Fruit fly (Drosophila melanogaster): ENCODE data around the gene Irp-1A.
A peak's percentile ranks its signal among the peaks of the same experiment; 100 is the strongest.

Irp-1A gene

DNA sequence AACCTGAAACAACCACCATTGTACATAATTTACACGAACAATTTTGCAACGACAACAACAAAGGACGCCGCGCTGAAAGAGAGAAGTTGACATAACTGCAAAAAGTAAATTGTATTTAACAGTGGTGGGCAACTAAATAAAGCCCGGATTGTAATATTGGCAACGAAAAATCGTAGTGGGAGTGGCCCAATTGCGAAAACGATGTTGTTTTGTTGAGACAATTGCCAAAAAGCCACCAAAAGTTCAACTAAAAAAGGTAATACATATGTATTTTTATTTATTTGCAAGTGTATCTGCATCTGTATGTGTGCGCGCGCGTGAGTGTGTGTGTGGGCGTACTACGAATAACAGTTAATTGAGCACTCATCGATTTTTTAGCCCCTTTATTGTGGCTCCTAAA, 26.7 kb upstream of the Irp-1A start (continued):
- peak; percentile 49; the same call in 1 of the 2 replicates for TF ChIP-seq onecut (GFP tag; IDR thresholded peaks at IDR 0.05)
- TF ChIP-seq CG8388 (GFP tag; optimal IDR thresholded peaks at IDR 0.05), result no peak
- no peak for TF ChIP-seq CG17359 (tag; optimal IDR thresholded peaks at IDR 0.05)
- TF ChIP-seq unpg (GFP tag; optimal IDR thresholded peaks at IDR 0.05), result peak; percentile 2
- no peak for TF ChIP-seq CkIIα-i1 (GFP tag; IDR thresholded peaks at IDR 0.05)
- TF ChIP-seq CG31388 (GFP tag; optimal IDR thresholded peaks at IDR 0.05), result no peak
- no peak for TF ChIP-seq GATAe (GFP tag; conservative IDR thresholded peaks at IDR 0.05)
- no peak for TF ChIP-seq Doc2 (GFP tag; IDR thresholded peaks at IDR 0.05)
- TF ChIP-seq org-1 (GFP tag; optimal IDR thresholded peaks at IDR 0.05), result no peak
- TF ChIP-seq sqz (GFP tag; optimal IDR thresholded peaks at IDR 0.05), result no peak
- TF ChIP-seq Xrp1 (GFP tag; IDR thresholded peaks at IDR 0.05), result 0 out of 2 replicates have a peak, but pooled peaks have one; percentile 19
- TF ChIP-seq cg (GFP tag; optimal IDR thresholded peaks at IDR 0.05), result peak; percentile 60
- TF ChIP-seq Drgx (GFP tag; IDR thresholded peaks at IDR 0.05), result 0 out of 2 replicates have a peak, but pooled peaks have one; percentile 28
- TF ChIP-seq CG4707 (GFP tag; optimal IDR thresholded peaks at IDR 0.05), result no peak
- TF ChIP-seq CG12236 (GFP tag; optimal IDR thresholded peaks at IDR 0.05), result no peak
- no peak for TF ChIP-seq usp (GFP tag; optimal IDR thresholded peaks at IDR 0.05)
- TF ChIP-seq hkb (optimal IDR thresholded peaks at IDR 0.05), result no peak
- peak; percentile 35; the same call in 1 of the 2 replicates for TF ChIP-seq hkb (GFP tag; IDR thresholded peaks at IDR 0.05)
- no peak for TF ChIP-seq Mes4 (GFP tag; optimal IDR thresholded peaks at IDR 0.05)
- TF ChIP-seq jing (GFP tag; optimal IDR thresholded peaks at IDR 0.05), result no peak
- TF ChIP-seq Med (GFP tag), result peak; percentile 75
- no peak for TF ChIP-seq Spps (tag; optimal IDR thresholded peaks at IDR 0.05)
- 0 out of 3 replicates have a peak, but pooled peaks have one; percentile 17 for TF ChIP-seq CG11695 (GFP tag; IDR thresholded peaks at IDR 0.05)
- no peak for TF ChIP-seq CG9215 (GFP tag; IDR thresholded peaks at IDR 0.05)
- TF ChIP-seq pan (optimal IDR thresholded peaks at IDR 0.05), result no peak
- TF ChIP-seq pan (GFP tag; optimal IDR thresholded peaks at IDR 0.05 in 1 of 2, IDR thresholded peaks at IDR 0.05 in 1 of 2), result peak in 1 of 2 experiments; percentile 6
- TF ChIP-seq CG8478 (optimal IDR thresholded peaks at IDR 0.05), result no peak
- TF ChIP-seq CG1603 (tag; optimal IDR thresholded peaks at IDR 0.05), result peak; percentile 3
- peak; percentile 5; the same call in 1 of the 3 replicates for TF ChIP-seq ci (GFP tag; IDR thresholded peaks at IDR 0.05)
- no peak for TF ChIP-seq Vsx1 (GFP tag; optimal IDR thresholded peaks at IDR 0.05)

DNA sequence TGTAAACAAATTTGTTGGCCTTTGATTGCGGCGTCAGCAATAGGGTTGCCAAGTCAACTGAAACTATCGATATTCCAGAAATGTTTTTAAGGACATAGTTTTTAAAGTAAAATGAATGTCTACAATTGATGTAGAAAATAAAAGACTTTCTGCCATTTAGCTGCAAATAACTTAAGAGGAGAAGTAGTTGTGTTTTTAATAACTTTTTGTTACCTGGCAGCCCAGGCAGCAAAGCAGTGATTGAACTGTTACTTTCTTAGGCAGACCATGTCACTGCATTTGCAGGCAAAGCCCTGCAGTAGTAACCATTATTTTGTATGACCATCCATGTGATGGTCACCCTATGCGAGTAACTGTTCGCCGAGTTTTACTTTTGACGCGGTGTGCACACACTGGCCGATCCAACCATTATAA, 26.2 kb upstream of the Irp-1A start, which contains the start of the genes rumi, CG7029 and Usp12-46:
rumi (minus strand) TSS at position 64 of the 414 bp plus-strand sequence.
CG7029 (plus strand) TSS at position 368 of the 414 bp plus-strand sequence.
Usp12-46 (plus strand) TSS at position 368 of the 414 bp plus-strand sequence.
- 0 out of 3 replicates have a peak, but pooled peaks have one; percentile 53 for TF ChIP-seq C15 (GFP tag; IDR thresholded peaks at IDR 0.05)
- TF ChIP-seq Sox102F (GFP tag; optimal IDR thresholded peaks at IDR 0.05), result peak; percentile 86
- TF ChIP-seq CG43689 (GFP tag; IDR thresholded peaks at IDR 0.05), result peak; percentile 52; the same call in 1 of the 2 replicates
- 0 out of 2 replicates have a peak, but pooled peaks have one; percentile 55 for TF ChIP-seq seq (GFP tag; IDR thresholded peaks at IDR 0.05)
- peak; percentile 80 for TF ChIP-seq CG13894 (tag; optimal IDR thresholded peaks at IDR 0.05)
- TF ChIP-seq knrl (GFP tag; IDR thresholded peaks at IDR 0.05; ENCODE audit: partially characterized antibody), result peak; percentile 78
- peak; percentile 58 for TF ChIP-seq eyg (GFP tag; optimal IDR thresholded peaks at IDR 0.05)
- TF ChIP-seq ap (GFP tag; IDR thresholded peaks at IDR 0.05), result peak; percentile 67
- peak; percentile 76 for TF ChIP-seq ttk (GFP tag; IDR thresholded peaks at IDR 0.05)
- TF ChIP-seq cas (GFP tag; IDR thresholded peaks at IDR 0.05), result peak; percentile 63; the same call in 1 of the 2 replicates
- TF ChIP-seq Lhr (GFP tag; optimal IDR thresholded peaks at IDR 0.05), result peak; percentile 76
- TF ChIP-seq ERR (GFP tag; optimal IDR thresholded peaks at IDR 0.05), result peak; percentile 83
- no peak for TF ChIP-seq CG5180 (GFP tag; optimal IDR thresholded peaks at IDR 0.05)
- peak; percentile 91 for TF ChIP-seq gro (GFP tag; optimal IDR thresholded peaks at IDR 0.05)
- peak; percentile 88 for TF ChIP-seq CG14050 (GFP tag; IDR thresholded peaks at IDR 0.05)
- peak; percentile 81 for TF ChIP-seq Ada2b (GFP tag; IDR thresholded peaks at IDR 0.05)
- TF ChIP-seq Atf-2 (GFP tag; optimal IDR thresholded peaks at IDR 0.05), result peak; percentile 87
- TF ChIP-seq Bdp1 (GFP tag; optimal IDR thresholded peaks at IDR 0.05), result peak; percentile 82
- peak; percentile 89 for TF ChIP-seq Rfx (GFP tag; IDR thresholded peaks at IDR 0.05)
- peak; percentile 89 for TF ChIP-seq unpg (GFP tag; optimal IDR thresholded peaks at IDR 0.05)
- TF ChIP-seq gcm (GFP tag; optimal IDR thresholded peaks at IDR 0.05), result peak; percentile 74
- peak; percentile 88 for TF ChIP-seq Atf3 (GFP tag; optimal IDR thresholded peaks at IDR 0.05)
- TF ChIP-seq Dad (GFP tag; optimal IDR thresholded peaks at IDR 0.05), result peak; percentile 82
- TF ChIP-seq CTCF (GFP tag; optimal IDR thresholded peaks at IDR 0.05), result no peak
- TF ChIP-seq da (GFP tag; optimal IDR thresholded peaks at IDR 0.05), result peak; percentile 85
